Worm (Caenorhabditis elegans) whole organism, L2 larva: ENCODE data around the gene idh-1.

ENCODE experiments used
- aly-2 ChIP-seq: fragments of 150-350 bp; optimal IDR thresholded peaks from 2 replicates; lab custom pipeline; 2014; ENCODE audit warnings: missing biosample characterization, missing genetic modification characterization
- mbf-1 ChIP-seq: sonication (generic microtip); optimal IDR thresholded peaks from 2 replicates; lab custom pipeline; 2017; ENCODE audit warnings: missing biosample characterization, missing genetic modification characterization
- nhr-237 ChIP-seq: fragments of 150-350 bp; optimal IDR thresholded peaks from 2 replicates; lab custom pipeline; 2014; ENCODE audit warnings: missing biosample characterization, missing genetic modification characterization
- unc-62 ChIP-seq: fragments of 150-350 bp; optimal IDR thresholded peaks from 2 replicates; lab custom pipeline; 2014; ENCODE audit warnings: missing biosample characterization, missing genetic modification reagents, missing genetic modification characterization
- ztf-11 ChIP-seq: sonication (generic microtip); optimal IDR thresholded peaks from 2 replicates; lab custom pipeline; 2017; ENCODE audit warnings: missing biosample characterization, missing genetic modification characterization

DNA sequence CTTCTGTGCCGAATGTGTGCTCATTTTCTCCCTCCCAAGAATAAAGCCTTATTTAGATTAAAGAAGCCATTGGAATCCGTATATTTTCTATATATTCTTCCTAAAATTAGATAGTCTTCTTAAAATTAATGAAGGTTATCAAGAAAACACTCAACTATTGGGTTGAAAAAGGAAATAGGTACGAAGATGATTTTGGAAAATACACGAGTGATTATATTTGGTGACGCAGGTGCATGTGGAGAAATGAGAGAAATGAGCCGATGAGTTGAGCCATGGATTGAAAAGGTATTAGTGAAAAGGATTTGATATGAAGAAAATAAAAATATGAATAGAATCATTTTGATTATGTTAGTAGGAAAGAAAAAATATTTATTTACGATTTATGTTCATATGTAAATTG, 40.0 kb upstream of the idh-1 start, which contains the start of gene cng-3:
- TF ChIP-seq ztf-11 (no peak), nhr-237 (tag; lab: Kevin White, UChicago) (no peak), unc-62 (no peak), aly-2 (no peak), mbf-1 (no peak)
